Worm (Caenorhabditis elegans) whole organism, dauer: ENCODE data around the gene srw-1.

Experiments
- unc-62 ChIP-seq: sonication (generic microtip); optimal IDR thresholded peaks from 2 replicates; lab custom pipeline; 2017; ENCODE audit warnings: missing biosample characterization, missing genetic modification reagents, missing genetic modification characterization

Gene srw-1

ce11 chrV:15197955-15198354 lies at the start of gene srw-1:
srw-1 (plus strand) TSS chrV:15198255.
- TF ChIP-seq unc-62, result no peak

ce11 chrV:15148800-15149199 lies 49.3 kb upstream of the srw-1 start, which contains the start of gene T09F5.1:
T09F5.1 (plus strand) TSS chrV:15149100.
- no peak for TF ChIP-seq unc-62

- no peak for TF ChIP-seq unc-62
Observed at ce11 chrV:15150176-15150575, 47.9 kb upstream of the srw-1 start.

- TF ChIP-seq unc-62, result no peak
Observed at ce11 chrV:15150661-15151060, 47.4 kb upstream of the srw-1 start, which contains the start of gene T09F5.2. T09F5.2 (plus strand) TSS chrV:15150961.

- no peak for TF ChIP-seq unc-62
Observed at ce11 chrV:15152010-15152409, 46.0 kb upstream of the srw-1 start.

- no peak for TF ChIP-seq unc-62
Observed at ce11 chrV:15153277-15153676, 44.8 kb upstream of the srw-1 start, which contains the start of gene srh-55. srh-55 (plus strand) TSS chrV:15153577.

ce11 chrV:15156504-15156903 lies 41.6 kb upstream of the srw-1 start:
- no peak for TF ChIP-seq unc-62

- TF ChIP-seq unc-62, result no peak
Observed at ce11 chrV:15158691-15159090, 39.4 kb upstream of the srw-1 start, which contains the start of gene str-45. str-45 (plus strand) TSS chrV:15158991.

- no peak for TF ChIP-seq unc-62
Observed at ce11 chrV:15162697-15163096, 35.4 kb upstream of the srw-1 start, which contains the start of gene srz-11. srz-11 (plus strand) TSS chrV:15163082.

- TF ChIP-seq unc-62, result no peak
Observed at ce11 chrV:15175459-15175858, 22.6 kb upstream of the srw-1 start, which contains the start of gene clec-47. clec-47 (plus strand) TSS chrV:15175759.

ce11 chrV:15179757-15180156 lies 18.3 kb upstream of the srw-1 start, which contains the start of gene T09F5.10:
T09F5.10 (plus strand) TSS chrV:15180057.
- no peak for TF ChIP-seq unc-62

ce11 chrV:15181899-15182298 lies 16.2 kb upstream of the srw-1 start:
- no peak for TF ChIP-seq unc-62

ce11 chrV:15182407-15182806 lies 15.6 kb upstream of the srw-1 start, which contains the start of gene fbxa-84:
fbxa-84 (plus strand) TSS chrV:15182440.
- no peak for TF ChIP-seq unc-62

ce11 chrV:15184097-15185040 lies 13.7 kb upstream of the srw-1 start, which contains the start of gene Y75B12B.1:
Y75B12B.1 (plus strand) TSS chrV:15184699.
- no peak for TF ChIP-seq unc-62

- no peak for TF ChIP-seq unc-62
Observed at ce11 chrV:15186259-15186927, 11.7 kb upstream of the srw-1 start, which contains the start of gene Y75B12B.3. Y75B12B.3 (minus strand) TSS chrV:15186279.

ce11 chrV:15187083-15188057 lies 10.7 kb upstream of the srw-1 start, which contains the start of the genes cyn-7 and bath-36:
cyn-7 (minus strand) TSS chrV:15187378.
bath-36 (plus strand) TSS chrV:15187888.
- no peak for TF ChIP-seq unc-62
